Fruit fly (Drosophila melanogaster) whole organism, wandering third instar larva: Measurements from ENCODE around the gene RpL24-like.

Experiments used
- Abd-B ChIP-seq: fragments of >200 bp; optimal IDR thresholded peaks from 2 replicates; lab custom pipeline; 2017; ENCODE audit warnings: missing biosample characterization, missing genetic modification characterization
- CG32264 ChIP-seq: fragments of 200-800 bp; sonication (Bioruptor generic); optimal IDR thresholded peaks from 2 replicates; lab custom pipeline; 2016; ENCODE audit warnings: missing biosample characterization, missing genetic modification characterization
- Dfd ChIP-seq: fragments of >200 bp; optimal IDR thresholded peaks from 2 replicates; lab custom pipeline; 2017; ENCODE audit warnings: missing biosample characterization, missing genetic modification characterization
- Dif ChIP-seq: fragments of 200-275, 200-300 bp; sonication (Bioruptor generic); optimal IDR thresholded peaks from 2 replicates; lab custom pipeline; 2018; ENCODE audit warnings: missing biosample characterization, missing genetic modification characterization; ENCODE audit not compliant: partially characterized antibody
- Mio ChIP-seq: sonication (Bioruptor generic); optimal IDR thresholded peaks from 2 replicates; lab custom pipeline; 2016; ENCODE audit warnings: missing biosample characterization, missing genetic modification characterization
- Rel ChIP-seq, 2 experiments: fragments of 200-800 bp; sonication (Bioruptor generic) in 1 of 2; optimal IDR thresholded peaks; 2 replicates in 1 of 2; 3 replicates in 1 of 2; lab custom pipeline; 2016 to 2019; ENCODE audit warnings: mild to moderate bottlenecking in 2 of 2, missing biosample characterization in 2 of 2, missing genetic modification characterization in 2 of 2, moderate library complexity in 1 of 2
- Sp1 ChIP-seq: fragments of 200-800 bp; sonication (Bioruptor generic); optimal IDR thresholded peaks from 3 replicates; lab custom pipeline; 2019; ENCODE audit warnings: missing biosample characterization, mild to moderate bottlenecking, missing genetic modification characterization, moderate library complexity
- br ChIP-seq: fragments of 200-800 bp; sonication (Bioruptor generic); optimal IDR thresholded peaks from 2 replicates; lab custom pipeline; 2016; ENCODE audit warnings: missing biosample characterization, missing genetic modification characterization
- dl ChIP-seq, 2 experiments: fragments of 175-275, 200-275 bp in 1 of 2; fragments of 200-275 bp in 1 of 2; sonication (Bioruptor generic); optimal IDR thresholded peaks; lab custom pipeline; 2018; ENCODE audit warnings: mild to moderate bottlenecking in 2 of 2, missing biosample characterization in 2 of 2, missing genetic modification characterization in 2 of 2, moderate library complexity in 2 of 2; ENCODE audit not compliant: partially characterized antibody in 2 of 2, insufficient read depth in 1 of 2
- foxo ChIP-seq, 2 experiments: fragments of 200-800 bp; sonication (Bioruptor generic); optimal IDR thresholded peaks; 2 replicates in 1 of 2; 3 replicates in 1 of 2; lab custom pipeline; 2016 to 2017; ENCODE audit warnings: missing biosample characterization in 2 of 2, missing genetic modification characterization in 2 of 2
- jim ChIP-seq: fragments of 175-275, 200-325 bp; sonication (Bioruptor generic); optimal IDR thresholded peaks from 2 replicates; lab custom pipeline; 2016; ENCODE audit warnings: missing biosample characterization, mild to moderate bottlenecking, missing genetic modification characterization
- lola ChIP-seq: fragments of >200 bp; optimal IDR thresholded peaks from 2 replicates; lab custom pipeline; 2017; ENCODE audit warnings: missing biosample characterization, missing genetic modification characterization
- usp ChIP-seq: fragments of >200 bp; optimal IDR thresholded peaks from 2 replicates; lab custom pipeline; 2017; ENCODE audit warnings: missing biosample characterization, missing genetic modification characterization

DNA sequence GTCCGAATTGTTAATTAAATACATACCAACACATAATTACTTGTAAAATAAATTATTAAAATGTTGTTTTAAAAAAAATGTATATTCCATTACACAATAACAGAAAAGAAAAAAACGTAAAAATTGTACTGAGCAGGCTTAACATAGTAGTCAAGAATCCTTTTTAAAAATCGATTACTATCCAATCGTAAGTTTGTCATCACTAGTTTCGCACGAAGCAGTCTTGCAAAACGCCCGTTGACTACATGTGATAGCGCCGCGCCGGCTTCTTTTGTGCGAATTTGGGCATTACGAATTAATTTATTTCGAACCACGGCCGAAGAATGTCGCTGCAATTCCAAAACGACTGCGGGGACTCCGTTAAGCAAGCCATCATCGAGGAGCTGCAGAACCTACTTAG lies 19.0 kb downstream of the RpL24-like start, which contains the start of gene Ipo9:
- no peak for TF ChIP-seq Dif (GFP tag; lab: Kevin White, UChicago)
- no peak for TF ChIP-seq jim
- no peak for TF ChIP-seq Abd-B (GFP tag; lab: Kevin White, UChicago)
- no peak for TF ChIP-seq Rel (GFP tag; optimal IDR thresholded peaks at IDR 0.05; lab: Kevin White, UChicago)
- no peak for TF ChIP-seq Rel (tag; optimal IDR thresholded peaks at IDR 0.05; lab: Kevin White, UChicago)
- no peak for TF ChIP-seq lola (GFP tag; lab: Kevin White, UChicago)
- TF ChIP-seq CG32264: no peak
- TF ChIP-seq br (GFP tag; lab: Kevin White, UChicago): no peak
- no peak for TF ChIP-seq usp
- TF ChIP-seq Mio (GFP tag; lab: Kevin White, UChicago): no peak
- no peak for TF ChIP-seq Dfd (GFP tag; lab: Kevin White, UChicago)
- TF ChIP-seq dl (GFP tag; optimal IDR thresholded peaks at IDR 0.05; lab: Kevin White, UChicago; ENCODE audit: insufficient read depth in 1 of 2, partially characterized antibody in 2 of 2): no peak
- no peak for TF ChIP-seq foxo (GFP tag; optimal IDR thresholded peaks at IDR 0.05; lab: Kevin White, UChicago)
- no peak for TF ChIP-seq Sp1
